Fruit fly (Drosophila melanogaster): ENCODE data around the gene CG16903.

CG16903 gene

dm6 chrX:2032160-2032801 lies 47.9 kb downstream of the CG16903 start:
- TF ChIP-seq bab1 (GFP tag; optimal IDR thresholded peaks at IDR 0.05) (no peak), CG12768 (GFP tag; optimal IDR thresholded peaks at IDR 0.05) (no peak), cic (GFP tag; optimal IDR thresholded peaks at IDR 0.05) (no peak), kay (GFP tag; ENCODE audit: borderline replicate concordance) (no peak), ovo (GFP tag; optimal IDR thresholded peaks at IDR 0.05) (no peak), CG7045 (GFP tag; optimal IDR thresholded peaks at IDR 0.05) (no peak), CG33017 (tag; optimal IDR thresholded peaks at IDR 0.05) (no peak), CG14711 (tag; optimal IDR thresholded peaks at IDR 0.05) (no peak), CG7101 (tag; optimal IDR thresholded peaks at IDR 0.05) (no peak)

- TF ChIP-seq Hr96 (GFP tag; optimal IDR thresholded peaks at IDR 0.05) (no peak), tj (GFP tag; optimal IDR thresholded peaks at IDR 0.05) (peak; percentile 92)
These were observed 48.9 kb downstream of the CG16903 start for dm6 chrX:2031308-2031707.

Data from whole organism, adult.